Worm (Caenorhabditis elegans): ENCODE results near the gene rfs-1.

DNA sequence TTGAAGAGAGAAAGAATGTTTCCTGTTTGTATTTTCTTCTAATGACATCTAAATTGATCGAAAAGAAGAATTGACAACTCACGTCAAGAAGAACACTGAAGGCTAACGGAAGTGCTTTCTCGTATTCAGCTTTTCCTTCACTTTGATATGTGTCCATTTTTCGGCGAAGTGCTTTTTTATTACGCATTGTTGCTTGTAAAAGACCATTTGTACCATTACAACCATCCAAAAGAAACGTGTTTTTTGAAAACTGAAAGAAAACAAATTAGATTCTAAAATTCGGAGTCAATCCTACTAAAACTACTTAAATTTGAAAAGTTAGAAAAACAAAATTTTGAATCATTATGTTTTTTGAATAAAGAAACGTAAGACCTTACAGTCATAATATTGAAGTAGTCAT is 27.2 kb upstream of the rfs-1 start:
- no peak for TF ChIP-seq him-1 (tag; optimal IDR thresholded peaks at IDR 0.05)
- no peak for TF ChIP-seq W03F9.2 (tag; optimal IDR thresholded peaks at IDR 0.05)
- no peak for TF ChIP-seq dao-5 (tag; optimal IDR thresholded peaks at IDR 0.05)

Data from whole organism, L4/young adult.